Worm (Caenorhabditis elegans): ENCODE data around the gene dlc-1.

DNA sequence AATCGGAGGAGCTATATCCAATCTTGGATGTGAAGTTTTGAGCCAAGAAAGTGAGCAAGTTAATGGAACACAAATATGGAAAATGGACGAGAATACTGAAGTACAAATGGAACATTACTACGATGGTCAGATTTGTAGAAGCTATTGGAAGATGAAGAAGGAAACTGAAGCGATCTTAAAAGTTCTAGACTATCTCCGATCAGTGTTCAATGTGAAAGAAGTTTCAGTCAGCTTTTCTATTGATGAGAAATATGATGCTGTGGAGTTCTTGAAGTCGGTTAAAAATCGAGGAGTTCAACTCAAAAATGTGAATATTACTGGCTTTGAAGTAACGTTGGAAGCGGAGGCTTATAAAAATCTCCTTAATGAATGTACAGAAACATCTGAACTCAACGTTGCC is 35.5 kb upstream of the dlc-1 start:
- no peak for TF ChIP-seq him-1 (tag; optimal IDR thresholded peaks at IDR 0.05)
- TF ChIP-seq W03F9.2 (tag; optimal IDR thresholded peaks at IDR 0.05): no peak
- TF ChIP-seq dao-5 (tag; optimal IDR thresholded peaks at IDR 0.05): no peak

All from whole organism, L4/young adult.